3 worm cellular contexts compared by ENCODE assay signal in genomic region chrIV:118786-119185, ce11.
TF ChIP-seq lines count a peak whose summit lies in the region.

No protein-coding gene starts in this region.

TF ChIP-seq in whole organism, L4 larva, 104 proteins besides CTCF, POLR2A, EP300 and RAD21:
- TF ChIP-seq R02D3.7 (tag; optimal IDR thresholded peaks at IDR 0.05; lab: Kevin White, UChicago) (no peak), madf-5 (GFP tag; IDR thresholded peaks at IDR 0.05; lab: Robert Waterston, UW) (no peak), F26F4.8 (GFP tag; conservative IDR thresholded peaks at IDR 0.05; lab: Robert Waterston, UW) (0 out of 2 replicates have a peak, but pooled peaks have one; percentile 13), lin-38 (GFP tag; IDR thresholded peaks at IDR 0.05; lab: Robert Waterston, UW) (peak; percentile 38), mdl-1 (tag; optimal IDR thresholded peaks at IDR 0.05; lab: Kevin White, UChicago) (no peak), nhr-11 (tag; optimal IDR thresholded peaks at IDR 0.05; lab: Kevin White, UChicago) (no peak), daf-8 (GFP tag; IDR thresholded peaks at IDR 0.05; lab: Robert Waterston, UW) (no peak)

TF ChIP-seq in whole organism, early embryonic, 17 proteins besides CTCF, POLR2A, EP300 and RAD21:
- peak; percentile 55; the same call in 1 of the 2 replicates for TF ChIP-seq sea-1 (GFP tag; conservative IDR thresholded peaks at IDR 0.05; lab: Robert Waterston, UW)
- TF ChIP-seq ama-1 (optimal IDR thresholded peaks at IDR 0.05; lab: Kevin White, UChicago) = no peak

TF ChIP-seq in whole organism, young adult, 124 proteins besides CTCF, POLR2A, EP300 and RAD21:
- TF ChIP-seq attf-5 (GFP tag; optimal IDR thresholded peaks at IDR 0.05; lab: Kevin White, UChicago) (no peak), ekl-4 (GFP tag; IDR thresholded peaks at IDR 0.05; lab: Robert Waterston, UW) (peak; percentile 63; the same call in 1 of the 2 replicates), Y95B8A.8 (GFP tag; IDR thresholded peaks at IDR 0.05; lab: Robert Waterston, UW) (0 out of 2 replicates have a peak, but pooled peaks have one; percentile 27), D2030.7 (GFP tag; IDR thresholded peaks at IDR 0.05; lab: Robert Waterston, UW) (peak; percentile 42), Y53G8AR.9 (GFP tag; conservative IDR thresholded peaks at IDR 0.05; lab: Robert Waterston, UW) (peak; percentile 17; the same call in 1 of the 2 replicates), madf-6 (GFP tag; IDR thresholded peaks at IDR 0.05; lab: Robert Waterston, UW) (peak; percentile 36; the same call in 1 of the 2 replicates), lin-26 (GFP tag; IDR thresholded peaks at IDR 0.05; lab: Robert Waterston, UW) (peak; percentile 67), hlh-26 (GFP tag; conservative IDR thresholded peaks at IDR 0.05; lab: Robert Waterston, UW) (no peak), hmg-1.2 (GFP tag; IDR thresholded peaks at IDR 0.05; lab: Robert Waterston, UW) (0 out of 2 replicates have a peak, but pooled peaks have one; percentile 11), pbrm-1 (GFP tag; IDR thresholded peaks at IDR 0.05; lab: Robert Waterston, UW) (0 out of 2 replicates have a peak, but pooled peaks have one; percentile 31), C17E4.6 (GFP tag; IDR thresholded peaks at IDR 0.05; lab: Robert Waterston, UW) (0 out of 2 replicates have a peak, but pooled peaks have one; percentile 34), hsf-1 (GFP tag; IDR thresholded peaks at IDR 0.05; lab: Robert Waterston, UW) (0 out of 2 replicates have a peak, but pooled peaks have one; percentile 24), F37B4.10 (GFP tag; IDR thresholded peaks at IDR 0.05; lab: Robert Waterston, UW) (no peak), F33H1.4 (GFP tag; IDR thresholded peaks at IDR 0.05; lab: Robert Waterston, UW) (no peak), die-1 (tag; optimal IDR thresholded peaks at IDR 0.05; lab: Kevin White, UChicago) (no peak), F39B2.1 (GFP tag; IDR thresholded peaks at IDR 0.05; lab: Robert Waterston, UW) (0 out of 2 replicates have a peak, but pooled peaks have one; percentile 14)
TF ChIP-seq in whole organism, young adult: peak in this region for 11.
